Worm (Caenorhabditis elegans) whole organism, L4 larva: ENCODE measurements around the gene spon-1.

ENCODE experiments used
- F26F4.8 ChIP-seq: fragments of 200-800 bp; sonication (Bioruptor generic); conservative IDR thresholded peaks from 2 replicates; pipeline ENCODE4 v1.3.6; 2022; ENCODE audit warnings: missing genetic modification characterization, missing compliant biosample characterization
- R02D3.7 ChIP-seq: fragments of 150-350 bp; sonication (generic microtip); optimal IDR thresholded peaks from 3 replicates; lab custom pipeline; 2014; ENCODE audit warnings: missing biosample characterization, missing genetic modification characterization
- T26A8.4 ChIP-seq: fragments of 200-800 bp; sonication (Bioruptor generic); IDR thresholded peaks from 2 replicates; pipeline ENCODE4 v1.3.6; 2022; ENCODE audit warnings: missing genetic modification characterization, missing compliant biosample characterization
- Y105C5A.15 ChIP-seq: fragments of 200-800 bp; sonication (Bioruptor generic); IDR thresholded peaks from 2 replicates; pipeline ENCODE4 v1.3.6; 2022; ENCODE audit warnings: missing genetic modification characterization, missing compliant biosample characterization
- Y48G9A.11 ChIP-seq: fragments of 200-800 bp; sonication (Bioruptor generic); IDR thresholded peaks from 2 replicates; pipeline ENCODE4 v1.3.6; 2022; ENCODE audit warnings: missing genetic modification reagents, missing genetic modification characterization, missing compliant biosample characterization
- ZK337.2 ChIP-seq: fragments of 200-800 bp; sonication (Bioruptor generic); IDR thresholded peaks from 2 replicates; pipeline ENCODE4 v1.3.6; 2022; ENCODE audit warnings: missing genetic modification reagents, missing genetic modification characterization, missing compliant biosample characterization
- ZK546.5 ChIP-seq, 2 experiments: sonication (generic microtip); optimal IDR thresholded peaks; 2 replicates each; lab custom pipeline; 2017; ENCODE audit warnings: missing biosample characterization in 2 of 2, missing genetic modification characterization in 2 of 2
- aha-1 ChIP-seq: fragments of 150-350 bp; peaks from one replicate; lab custom pipeline; 2014; ENCODE audit warnings: missing biosample characterization, missing genetic modification characterization
- ceh-20 ChIP-seq: fragments of 200-800 bp; sonication (Bioruptor generic); IDR thresholded peaks from 2 replicates; pipeline ENCODE4 v1.3.6; 2022; ENCODE audit warnings: missing genetic modification reagents, missing genetic modification characterization, missing compliant biosample characterization
- cey-2 ChIP-seq: sonication (generic microtip); optimal IDR thresholded peaks from 3 replicates; lab custom pipeline; 2017; ENCODE audit warnings: missing genetic modification characterization, mild to moderate bottlenecking, missing compliant biosample characterization, antibody characterized with exemption, borderline replicate concordance; ENCODE audit not compliant: insufficient read depth
- daf-12 ChIP-seq: fragments of 150-350 bp; optimal IDR thresholded peaks from 2 replicates; lab custom pipeline; 2014; ENCODE audit warnings: missing biosample characterization, missing genetic modification reagents, missing genetic modification characterization
- dmd-9 ChIP-seq: fragments of 200-800 bp; sonication (Bioruptor generic); IDR thresholded peaks from 2 replicates; pipeline ENCODE4 v1.3.6; 2022; ENCODE audit warnings: missing genetic modification reagents, missing genetic modification characterization, missing compliant biosample characterization
- dpl-1 ChIP-seq: fragments of 150-350 bp; optimal IDR thresholded peaks from 2 replicates; lab custom pipeline; 2014; ENCODE audit warnings: missing biosample characterization, missing genetic modification reagents, missing genetic modification characterization
- duxl-1 ChIP-seq: sonication (generic microtip); optimal IDR thresholded peaks from 2 replicates; lab custom pipeline; 2016; ENCODE audit warnings: mild to moderate bottlenecking, missing genetic modification characterization, moderate library complexity, missing compliant biosample characterization; ENCODE audit not compliant: poor library complexity
- fkh-10 ChIP-seq: fragments of 150-350 bp; optimal IDR thresholded peaks from 2 replicates; lab custom pipeline; 2014; ENCODE audit warnings: missing biosample characterization, missing genetic modification reagents, missing genetic modification characterization
- hlh-11 ChIP-seq: fragments of 200-800 bp; sonication (Bioruptor generic); optimal IDR thresholded peaks from 2 replicates; lab custom pipeline; 2018; ENCODE audit warnings: mild to moderate bottlenecking, missing genetic modification characterization, missing compliant biosample characterization
- hlh-30 ChIP-seq: sonication (generic microtip); optimal IDR thresholded peaks from 2 replicates; lab custom pipeline; 2017; ENCODE audit warnings: antibody characterized with exemption, mild to moderate bottlenecking, missing genetic modification characterization, missing compliant biosample characterization; ENCODE audit not compliant: insufficient read depth
- hmg-1.1 ChIP-seq: fragments of 200-800 bp; sonication (Bioruptor generic); IDR thresholded peaks from 2 replicates; pipeline ENCODE4 v1.3.6; 2022; ENCODE audit warnings: missing genetic modification reagents, missing genetic modification characterization, missing compliant biosample characterization
- jun-1 ChIP-seq: fragments of 150-350 bp; optimal IDR thresholded peaks from 2 replicates; lab custom pipeline; 2014; ENCODE audit warnings: missing biosample characterization, missing genetic modification reagents, missing genetic modification characterization
- lim-7 ChIP-seq: fragments of 200-800 bp; sonication (Bioruptor generic); IDR thresholded peaks from 2 replicates; pipeline ENCODE4 v1.3.6; 2022; ENCODE audit warnings: missing genetic modification characterization, missing compliant biosample characterization
- lin-1 ChIP-seq: fragments of 200-800 bp; sonication (Bioruptor generic); IDR thresholded peaks from 2 replicates; pipeline ENCODE4 v1.3.6; 2022; ENCODE audit warnings: missing genetic modification reagents, missing genetic modification characterization, missing compliant biosample characterization
- lin-13 ChIP-seq: fragments of 150-350 bp; optimal IDR thresholded peaks from 2 replicates; lab custom pipeline; 2014; ENCODE audit warnings: missing biosample characterization, missing genetic modification reagents, missing genetic modification characterization
- lin-15B ChIP-seq: fragments of 150-350 bp; sonication (generic microtip); optimal IDR thresholded peaks from 3 replicates; lab custom pipeline; 2014; ENCODE audit warnings: missing biosample characterization, missing genetic modification characterization
- lin-29 ChIP-seq: fragments of 200-800 bp; sonication (Bioruptor generic); IDR thresholded peaks from 2 replicates; pipeline ENCODE4 v1.3.6; 2022; ENCODE audit warnings: missing genetic modification reagents, missing genetic modification characterization, missing compliant biosample characterization
- lin-38 ChIP-seq: fragments of 200-800 bp; sonication (Bioruptor generic); IDR thresholded peaks from 2 replicates; pipeline ENCODE4 v1.3.6; 2022; ENCODE audit warnings: missing genetic modification reagents, missing genetic modification characterization, missing compliant biosample characterization
- lsy-2 ChIP-seq, 2 experiments: fragments of 150-350 bp in 1 of 2; sonication (generic microtip) in 1 of 2; optimal IDR thresholded peaks; 2 replicates each; lab custom pipeline; 2014 to 2017; ENCODE audit warnings: missing biosample characterization in 2 of 2, missing genetic modification characterization in 2 of 2
- mdt-29 ChIP-seq: fragments of 200-800 bp; sonication (Bioruptor generic); IDR thresholded peaks from 2 replicates; pipeline ENCODE4 v1.3.6; 2022; ENCODE audit warnings: missing genetic modification reagents, missing genetic modification characterization, missing compliant biosample characterization
- mep-1 ChIP-seq: fragments of 150-350 bp; sonication (generic microtip); optimal IDR thresholded peaks from 3 replicates; lab custom pipeline; 2014; ENCODE audit warnings: missing biosample characterization, missing genetic modification characterization
- mxl-2 ChIP-seq: fragments of 200-800 bp; sonication (Bioruptor generic); conservative IDR thresholded peaks from 2 replicates; pipeline ENCODE4 v1.3.6; 2022; ENCODE audit warnings: missing genetic modification reagents, missing genetic modification characterization, missing compliant biosample characterization
- mxl-3 ChIP-seq: fragments of 200-800 bp; sonication (Bioruptor generic); optimal IDR thresholded peaks from 2 replicates; lab custom pipeline; 2018; ENCODE audit warnings: mild to moderate bottlenecking, missing genetic modification characterization, missing compliant biosample characterization
- nhr-42 ChIP-seq: fragments of 200-800 bp; sonication (Bioruptor generic); IDR thresholded peaks from 2 replicates; pipeline ENCODE4 v1.3.6; 2022; ENCODE audit warnings: missing genetic modification characterization, missing compliant biosample characterization
- nhr-48 ChIP-seq: sonication (generic microtip); optimal IDR thresholded peaks from 2 replicates; lab custom pipeline; 2016; ENCODE audit warnings: mild to moderate bottlenecking, missing genetic modification characterization, missing compliant biosample characterization
- nhr-6 ChIP-seq: fragments of 150-350 bp; optimal IDR thresholded peaks from 2 replicates; lab custom pipeline; 2014; ENCODE audit warnings: missing biosample characterization, missing genetic modification characterization
- nhr-76 ChIP-seq: fragments of 150-350 bp; optimal IDR thresholded peaks from 2 replicates; lab custom pipeline; 2014; ENCODE audit warnings: missing biosample characterization, missing genetic modification characterization
- nhr-77 ChIP-seq: fragments of 150-350 bp; optimal IDR thresholded peaks from 2 replicates; lab custom pipeline; 2014; ENCODE audit warnings: missing biosample characterization, missing genetic modification characterization
- php-3 ChIP-seq: fragments of 200-800 bp; sonication (Bioruptor generic); IDR thresholded peaks from 2 replicates; pipeline ENCODE4 v1.3.6; 2022; ENCODE audit warnings: missing genetic modification reagents, missing genetic modification characterization, missing compliant biosample characterization
- rbr-2 ChIP-seq: sonication (generic microtip); optimal IDR thresholded peaks from 2 replicates; lab custom pipeline; 2016; ENCODE audit warnings: missing genotype, missing genetic modification characterization, missing compliant biosample characterization
- skn-1 ChIP-seq: fragments of 150-350 bp; optimal IDR thresholded peaks from 2 replicates; lab custom pipeline; 2014; ENCODE audit warnings: missing biosample characterization, missing genetic modification characterization
- tra-1 ChIP-seq: fragments of 200-800 bp; sonication (Bioruptor generic); IDR thresholded peaks from 2 replicates; pipeline ENCODE4 v1.3.6; 2022; ENCODE audit warnings: missing genetic modification reagents, missing genetic modification characterization, missing compliant biosample characterization
- unc-130 ChIP-seq: sonication (generic microtip); optimal IDR thresholded peaks from 2 replicates; lab custom pipeline; 2016; ENCODE audit warnings: missing genetic modification reagents, missing genetic modification characterization, missing compliant biosample characterization
- unc-39 ChIP-seq: sonication (generic microtip); optimal IDR thresholded peaks from 2 replicates; lab custom pipeline; 2017; ENCODE audit warnings: missing biosample characterization, missing genetic modification characterization
- ztf-11 ChIP-seq: fragments of 150-350 bp; optimal IDR thresholded peaks from 2 replicates; lab custom pipeline; 2014; ENCODE audit warnings: missing biosample characterization, missing genetic modification characterization

The spon-1 gene

ce11 chrII:7116350-7116749 is at the start of gene spon-1:
spon-1 (plus strand) TSS chrII:7116557.
- TF ChIP-seq nhr-42 (no peak), lin-38 (GFP tag; lab: Robert Waterston, UW) (no peak), nhr-77 (tag; lab: Kevin White, UChicago) (no peak), dpl-1 (GFP tag; lab: Kevin White, UChicago) (no peak), R02D3.7 (tag; lab: Kevin White, UChicago) (no peak), duxl-1 (tag; lab: Kevin White, UChicago) (no peak), mxl-3 (GFP tag; lab: Kevin White, UChicago) (no peak), mdt-29 (no peak), nhr-76 (tag; lab: Kevin White, UChicago) (no peak), cey-2 (tag; lab: Kevin White, UChicago) (no peak), F26F4.8 (GFP tag; lab: Robert Waterston, UW) (no peak), lim-7 (GFP tag; lab: Robert Waterston, UW) (no peak)

DNA sequence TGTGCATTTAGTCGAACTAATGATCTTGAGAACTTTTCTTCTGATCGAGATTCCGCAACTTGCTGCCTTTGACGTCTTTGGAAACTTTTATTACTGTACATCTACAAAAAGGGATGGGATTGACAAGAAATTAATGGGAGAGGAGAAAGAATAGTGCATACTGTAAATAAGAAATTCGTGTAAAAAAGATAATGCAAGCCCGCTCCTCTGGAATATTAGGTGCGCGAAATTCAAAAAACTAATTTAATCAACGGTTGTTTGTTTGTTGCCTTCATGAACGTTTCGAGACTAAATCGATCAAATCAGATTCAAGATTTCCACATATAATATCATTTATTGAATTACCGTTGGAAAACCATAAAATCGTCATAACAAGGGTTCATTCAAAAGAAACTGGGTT is 46.5 kb upstream of the spon-1 start, which contains the start of gene him-14:
him-14 (minus strand) TSS at position 101 of the 400 bp plus-strand sequence.
- TF ChIP-seq hmg-1.1 (no peak), aha-1 (tag; lab: Kevin White, UChicago) (peak; percentile 82), hlh-30 (no peak)

DNA sequence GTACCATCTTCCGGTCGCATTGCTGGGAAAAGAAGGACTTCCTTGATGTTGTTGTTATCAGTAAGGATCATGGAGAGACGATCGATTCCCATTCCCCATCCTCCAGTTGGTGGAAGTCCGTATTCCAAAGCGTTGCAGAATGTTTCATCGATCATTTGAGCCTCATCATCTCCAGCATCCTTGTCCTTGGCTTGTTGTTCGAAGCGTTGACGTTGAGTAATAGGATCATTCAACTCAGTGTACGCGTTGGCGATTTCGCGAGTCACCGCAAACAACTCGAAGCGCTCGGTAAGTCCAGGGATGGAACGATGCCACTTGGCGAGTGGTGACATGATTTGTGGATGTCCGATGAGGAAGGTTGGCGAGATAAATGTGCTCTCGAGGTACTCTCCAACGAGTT is 45.9 kb upstream of the spon-1 start:
- TF ChIP-seq mxl-3 (GFP tag; lab: Kevin White, UChicago) (no peak), lin-29 (GFP tag; lab: Robert Waterston, UW) (no peak), T26A8.4 (GFP tag; lab: Robert Waterston, UW) (no peak), unc-39 (tag; lab: Kevin White, UChicago) (no peak), ZK337.2 (no peak), Y48G9A.11 (no peak), fkh-10 (GFP tag; lab: Kevin White, UChicago) (no peak), ceh-20 (GFP tag; lab: Robert Waterston, UW) (no peak), skn-1 (tag; lab: Kevin White, UChicago) (no peak), nhr-48 (no peak), F26F4.8 (GFP tag; lab: Robert Waterston, UW) (no peak), rbr-2 (tag; lab: Kevin White, UChicago) (no peak), nhr-6 (tag; lab: Kevin White, UChicago) (no peak), ztf-11 (tag; lab: Kevin White, UChicago) (no peak), lsy-2 (tag; optimal IDR thresholded peaks at IDR 0.05; lab: Kevin White, UChicago) (no peak)

ce11 chrII:7072315-7072589 is 44.1 kb upstream of the spon-1 start, which contains the start of gene kars-1:
kars-1 (minus strand) TSS chrII:7072415.
- TF ChIP-seq php-3 = no peak
- no peak for TF ChIP-seq jun-1 (tag; lab: Kevin White, UChicago)

DNA sequence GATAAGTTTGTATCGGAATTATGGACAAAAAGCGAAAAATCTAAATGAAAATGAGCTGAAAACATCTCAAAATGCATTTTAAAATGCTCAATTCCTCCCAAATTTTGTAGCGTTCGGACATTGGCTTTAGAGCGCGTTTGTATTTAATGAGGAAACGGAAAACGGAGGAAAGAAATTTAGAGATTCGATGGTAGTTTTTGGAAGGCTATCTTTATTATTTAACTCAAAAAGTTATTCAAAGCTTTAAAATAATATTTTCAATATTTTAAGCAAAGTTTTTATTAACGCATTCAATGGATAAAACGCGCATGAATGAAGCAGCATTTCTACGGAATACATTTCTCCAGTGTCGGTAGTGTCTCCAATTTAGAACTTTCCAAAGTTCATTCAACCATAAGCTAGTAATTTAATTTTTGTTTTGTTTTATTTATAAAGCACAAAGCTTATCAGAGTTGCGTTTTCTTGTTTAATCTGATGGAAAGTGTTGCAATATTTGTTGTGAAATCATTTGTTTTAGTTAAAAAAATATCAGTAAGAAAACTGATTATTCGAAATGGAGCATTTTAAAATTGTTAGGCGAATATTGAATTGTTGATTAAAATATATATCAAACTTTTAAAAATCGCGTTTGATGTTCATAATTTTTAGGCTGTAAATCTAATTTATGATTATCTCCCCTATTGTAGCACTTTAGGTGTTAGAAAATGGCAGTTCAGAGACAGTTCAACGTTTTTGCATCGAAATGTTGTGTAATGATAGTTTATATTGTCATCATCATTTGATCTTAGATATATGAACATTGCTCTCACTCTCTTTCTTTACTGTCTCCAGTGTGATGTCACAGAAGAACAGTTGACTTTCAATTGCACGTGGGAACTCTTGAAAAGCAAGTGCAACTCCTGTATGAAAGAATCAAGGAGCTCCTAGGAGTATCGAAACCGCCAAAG is 43.5 kb upstream of the spon-1 start:
- TF ChIP-seq hmg-1.1 (0 out of 2 replicates have a peak, but pooled peaks have one; percentile 23), dpl-1 (GFP tag; lab: Kevin White, UChicago) (peak; percentile 59), mxl-3 (GFP tag; lab: Kevin White, UChicago) (peak; percentile 43), daf-12 (tag; lab: Kevin White, UChicago) (no peak), mxl-2 (GFP tag; lab: Robert Waterston, UW) (no peak), unc-130 (GFP tag; lab: Kevin White, UChicago) (peak; percentile 11), nhr-77 (tag; lab: Kevin White, UChicago) (peak; percentile 38), lin-38 (GFP tag; lab: Robert Waterston, UW) (peak; percentile 89), ZK546.5 (tag; optimal IDR thresholded peaks at IDR 0.05; lab: Kevin White, UChicago) (no peak), ceh-20 (GFP tag; lab: Robert Waterston, UW) (peak; percentile 53; the same call in 1 of the 2 replicates), dmd-9 (GFP tag; lab: Robert Waterston, UW) (no peak), lin-15B (tag; lab: Kevin White, UChicago) (no peak), lin-13 (GFP tag; lab: Kevin White, UChicago) (peak; percentile 21), Y105C5A.15 (GFP tag; lab: Robert Waterston, UW) (no peak), tra-1 (GFP tag; lab: Robert Waterston, UW) (peak; percentile 69; the same call in 1 of the 2 replicates), hlh-11 (tag; lab: Kevin White, UChicago) (peak; percentile 78), mep-1 (tag; lab: Kevin White, UChicago) (peak; percentile 57), ZK337.2 (no peak), lin-1 (GFP tag; lab: Robert Waterston, UW) (peak; percentile 68; the same call in 1 of the 2 replicates), nhr-48 (peak; percentile 32)
